Worm (Caenorhabditis elegans): Measurements from ENCODE around the gene srb-18.

The srb-18 gene

ce11 chrV:7514939-7515338, at the start of gene srb-18:
TSS of gene srb-18 (plus strand) at chrV:7515239.
- TF ChIP-seq ztf-11 (tag; optimal IDR thresholded peaks at IDR 0.05) (no peak), elt-3 (tag; optimal IDR thresholded peaks at IDR 0.05) (no peak), R02D3.7 (tag; optimal IDR thresholded peaks at IDR 0.05) (no peak), nhr-11 (tag; optimal IDR thresholded peaks at IDR 0.05) (no peak), pqm-1 (tag; optimal IDR thresholded peaks at IDR 0.05) (no peak), nhr-25 (tag; optimal IDR thresholded peaks at IDR 0.05) (no peak), ZK546.5 (tag; optimal IDR thresholded peaks at IDR 0.05) (no peak)

- TF ChIP-seq ZK546.5 (tag; optimal IDR thresholded peaks at IDR 0.05) (no peak), pqm-1 (tag; optimal IDR thresholded peaks at IDR 0.05) (peak; percentile 39), jun-1 (tag; optimal IDR thresholded peaks at IDR 0.05) (no peak), lin-15B (tag; optimal IDR thresholded peaks at IDR 0.05) (peak; percentile 77), nhr-76 (tag; optimal IDR thresholded peaks at IDR 0.05) (no peak), lsy-12 (tag; optimal IDR thresholded peaks at IDR 0.05) (no peak), daf-12 (tag; optimal IDR thresholded peaks at IDR 0.05) (no peak), ceh-82 (tag; optimal IDR thresholded peaks at IDR 0.05) (no peak), zag-1 (tag; optimal IDR thresholded peaks at IDR 0.05) (no peak), nhr-237 (tag; optimal IDR thresholded peaks at IDR 0.05) (no peak), ztf-4 (tag; optimal IDR thresholded peaks at IDR 0.05) (no peak), nhr-77 (tag; optimal IDR thresholded peaks at IDR 0.05) (no peak), ama-1 (optimal IDR thresholded peaks at IDR 0.05) (no peak), fkh-2 (tag; optimal IDR thresholded peaks at IDR 0.05) (no peak), egl-5 (tag; optimal IDR thresholded peaks at IDR 0.05) (peak; percentile 50), nhr-12 (tag; optimal IDR thresholded peaks at IDR 0.05) (no peak), elt-2 (tag; optimal IDR thresholded peaks at IDR 0.05) (peak; percentile 40), elt-3 (tag; optimal IDR thresholded peaks at IDR 0.05) (no peak), nhr-28 (tag; optimal IDR thresholded peaks at IDR 0.05) (no peak), elt-1 (tag; optimal IDR thresholded peaks at IDR 0.05) (no peak), pha-4 (tag; optimal IDR thresholded peaks at IDR 0.05) (no peak), fkh-10 (GFP tag; optimal IDR thresholded peaks at IDR 0.05) (no peak), nhr-67 (tag; optimal IDR thresholded peaks at IDR 0.05) (no peak), ztf-11 (tag; optimal IDR thresholded peaks at IDR 0.05) (no peak), nhr-23 (tag; optimal IDR thresholded peaks at IDR 0.05) (no peak), nhr-25 (tag; optimal IDR thresholded peaks at IDR 0.05) (peak; percentile 65), mdl-1 (tag; optimal IDR thresholded peaks at IDR 0.05) (no peak), hmg-11 (tag; optimal IDR thresholded peaks at IDR 0.05) (peak; percentile 80), ceh-28 (tag; optimal IDR thresholded peaks at IDR 0.05) (no peak), unc-62 (GFP tag; optimal IDR thresholded peaks at IDR 0.05) (no peak), nhr-43 (tag; optimal IDR thresholded peaks at IDR 0.05; ENCODE audit: poor library complexity, severe bottlenecking) (peak; percentile 57), nfya-1 (tag; optimal IDR thresholded peaks at IDR 0.05; ENCODE audit: insufficient read depth) (peak; percentile 71), unc-39 (tag; optimal IDR thresholded peaks at IDR 0.05) (no peak), R02D3.7 (tag; optimal IDR thresholded peaks at IDR 0.05) (no peak), snpc-4 (tag; optimal IDR thresholded peaks at IDR 0.05) (peak; percentile 76), egl-27 (tag; optimal IDR thresholded peaks at IDR 0.05) (no peak), ceh-16 (tag; optimal IDR thresholded peaks at IDR 0.05) (no peak), tbx-2 (tag; optimal IDR thresholded peaks at IDR 0.05) (no peak), fos-1 (tag; optimal IDR thresholded peaks at IDR 0.05) (no peak), mml-1 (tag; optimal IDR thresholded peaks at IDR 0.05) (no peak), nhr-11 (tag; optimal IDR thresholded peaks at IDR 0.05) (no peak), aly-2 (tag; optimal IDR thresholded peaks at IDR 0.05) (no peak), ceh-9 (tag; optimal IDR thresholded peaks at IDR 0.05) (no peak), sea-2 (GFP tag; optimal IDR thresholded peaks at IDR 0.05) (no peak), skn-1 (tag; optimal IDR thresholded peaks at IDR 0.05) (no peak), lin-39 (tag; optimal IDR thresholded peaks at IDR 0.05) (no peak), eor-1 (tag; optimal IDR thresholded peaks at IDR 0.05) (no peak)
Measured at ce11 chrV:7465509-7465908, 49.5 kb upstream of the srb-18 start, which contains the start of gene F25E5.1. TSS of gene F25E5.1 (plus strand) at chrV:7465884.

All from whole organism, L3 larva.